Fruit fly (Drosophila melanogaster): ENCODE results near the gene SPARC.

DNA sequence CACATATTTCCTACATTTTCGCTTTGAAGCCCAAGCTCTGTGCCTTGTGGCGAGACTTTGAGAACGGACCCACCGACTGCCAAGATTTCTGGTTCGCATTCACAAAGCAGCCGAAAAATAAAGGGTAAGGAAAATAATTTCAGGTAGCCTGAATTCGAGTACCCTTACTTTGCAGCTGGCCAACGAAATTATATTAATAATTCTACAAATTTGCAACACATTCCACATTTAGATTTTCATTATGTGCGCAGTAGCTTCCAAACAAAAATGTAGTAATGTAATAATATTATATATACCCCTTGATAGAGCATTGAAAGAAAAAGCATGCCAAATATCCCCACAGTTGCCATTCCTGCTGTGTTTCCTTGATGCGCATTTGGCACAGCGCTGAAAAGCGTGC is 25.3 kb downstream of the SPARC start:
- TF ChIP-seq Pif1A (GFP tag; optimal IDR thresholded peaks at IDR 0.05) (peak; percentile 8), rn (GFP tag; IDR thresholded peaks at IDR 0.05) (no peak), CG15710 (tag; optimal IDR thresholded peaks at IDR 0.05) (no peak), CG9948 (tag; optimal IDR thresholded peaks at IDR 0.05) (peak; percentile 8), CG13204 (GFP tag; optimal IDR thresholded peaks at IDR 0.05) (no peak), gl (tag; optimal IDR thresholded peaks at IDR 0.05) (no peak), CG8159 (tag; optimal IDR thresholded peaks at IDR 0.05) (peak; percentile 50), CG17806 (tag; optimal IDR thresholded peaks at IDR 0.05) (peak; percentile 2), CG32121 (GFP tag; IDR thresholded peaks at IDR 0.05) (no peak)
